Fruit fly (Drosophila melanogaster) whole organism, embryonic: Measurements from ENCODE around the gene Tctp.

Experiments used
- ATbp ChIP-seq: fragments of 200-800 bp; sonication (Bioruptor generic); optimal IDR thresholded peaks from 2 replicates; lab custom pipeline; 2017; ENCODE audit warnings: missing biosample characterization, mild to moderate bottlenecking, missing genetic modification characterization, missing genetic modification reagents
- Atf3 ChIP-seq: fragments of 200-800 bp; sonication (Bioruptor generic); optimal IDR thresholded peaks from 3 replicates; lab custom pipeline; 2016; ENCODE audit warnings: missing biosample characterization, missing genetic modification characterization
- Bteb2 ChIP-seq: fragments of 200-800 bp; sonication (Bioruptor generic); optimal IDR thresholded peaks from 2 replicates; lab custom pipeline; 2016; ENCODE audit warnings: missing biosample characterization, missing genetic modification characterization
- CG10366 ChIP-seq: fragments of 200-800 bp; sonication (Bioruptor generic); IDR thresholded peaks from 2 replicates; pipeline ENCODE4 v1.3.6; 2022; ENCODE audit warnings: missing biosample characterization, missing genetic modification characterization
- CG10462 ChIP-seq: fragments of 200-800 bp; sonication (Bioruptor generic); optimal IDR thresholded peaks from 2 replicates; lab custom pipeline; 2016; ENCODE audit warnings: missing biosample characterization, missing genetic modification characterization
- CG10543 ChIP-seq: fragments of 200-800 bp; sonication (Bioruptor generic); optimal IDR thresholded peaks from 3 replicates; lab custom pipeline; 2017; ENCODE audit warnings: missing biosample characterization, mild to moderate bottlenecking, missing genetic modification characterization, moderate library complexity
- CG11456 ChIP-seq: fragments of 200-800 bp; sonication (Bioruptor generic); IDR thresholded peaks from 3 replicates; pipeline ENCODE4 v1.3.6; 2022; ENCODE audit warnings: missing biosample characterization, missing genetic modification characterization
- CG11504 ChIP-seq: fragments of 200-800 bp; sonication (Bioruptor generic); optimal IDR thresholded peaks from 3 replicates; lab custom pipeline; 2019; ENCODE audit warnings: missing biosample characterization, mild to moderate bottlenecking, missing genetic modification characterization, moderate library complexity
- CG11723 ChIP-seq: fragments of 200-800 bp; sonication (Bioruptor generic); optimal IDR thresholded peaks from 2 replicates; lab custom pipeline; 2017; ENCODE audit warnings: missing biosample characterization, mild to moderate bottlenecking, missing genetic modification characterization
- CG1233 ChIP-seq: fragments of 200-800 bp; sonication (Bioruptor generic); optimal IDR thresholded peaks from 4 replicates; lab custom pipeline; 2018; ENCODE audit warnings: missing biosample characterization, mild to moderate bottlenecking, missing genetic modification characterization
- CG12942 ChIP-seq: fragments of 200-800 bp; sonication (Bioruptor generic); optimal IDR thresholded peaks from 3 replicates; lab custom pipeline; 2016; ENCODE audit warnings: missing biosample characterization, missing genetic modification characterization
- CG16813 ChIP-seq: fragments of 200-800 bp; sonication (Bioruptor generic); IDR thresholded peaks from 3 replicates; pipeline ENCODE4 v1.3.6; 2022; ENCODE audit warnings: missing biosample characterization, missing genetic modification characterization; ENCODE audit not compliant: partially characterized antibody
- CG16863 ChIP-seq: fragments of 200-800 bp; sonication (Bioruptor generic); optimal IDR thresholded peaks from 3 replicates; lab custom pipeline; 2016; ENCODE audit warnings: missing biosample characterization, missing genetic modification characterization
- CG17328 ChIP-seq: fragments of 200-800 bp; sonication (Bioruptor generic); IDR thresholded peaks from 2 replicates; pipeline ENCODE4 v1.3.6; 2022; ENCODE audit warnings: missing biosample characterization, missing genetic modification characterization
- CG17361 ChIP-seq: fragments of 200-800 bp; sonication (Bioruptor generic); IDR thresholded peaks from 3 replicates; pipeline ENCODE4 v1.3.6; 2022; ENCODE audit warnings: missing biosample characterization, missing genetic modification characterization
- CG1832 ChIP-seq: fragments of 200-800 bp; sonication (Bioruptor generic); optimal IDR thresholded peaks from 2 replicates; lab custom pipeline; 2017; ENCODE audit warnings: missing biosample characterization, mild to moderate bottlenecking, missing genetic modification characterization, inconsistent platforms
- CG18764 ChIP-seq: fragments of 200-800 bp; sonication (Bioruptor generic); optimal IDR thresholded peaks from 3 replicates; lab custom pipeline; 2016; ENCODE audit warnings: missing biosample characterization, missing genetic modification characterization
- CG30431 ChIP-seq: fragments of 200-800 bp; sonication (Bioruptor generic); optimal IDR thresholded peaks from 2 replicates; lab custom pipeline; 2017; ENCODE audit warnings: missing biosample characterization, missing genetic modification characterization
- CG31441 ChIP-seq: fragments of 200-800 bp; sonication (Bioruptor generic); IDR thresholded peaks from 2 replicates; pipeline ENCODE4 v1.3.6; 2022; ENCODE audit warnings: missing biosample characterization, missing genetic modification characterization
- CG33213 ChIP-seq: fragments of 200-800 bp; sonication (Bioruptor generic); optimal IDR thresholded peaks from 3 replicates; lab custom pipeline; 2016; ENCODE audit warnings: missing biosample characterization, missing genetic modification characterization
- CG34376 ChIP-seq: fragments of 200-800 bp; sonication (Bioruptor generic); optimal IDR thresholded peaks from 2 replicates; lab custom pipeline; 2018; ENCODE audit warnings: missing biosample characterization, mild to moderate bottlenecking, missing genetic modification characterization
- CG6813 ChIP-seq: fragments of 200-800 bp; sonication (Bioruptor generic); optimal IDR thresholded peaks from 2 replicates; lab custom pipeline; 2017; ENCODE audit warnings: missing biosample characterization, missing genetic modification characterization, mild to moderate bottlenecking, moderate library complexity, missing genetic modification reagents
- CG7839 ChIP-seq: fragments of 200-800 bp; sonication (Bioruptor generic); optimal IDR thresholded peaks from 3 replicates; lab custom pipeline; 2018; ENCODE audit warnings: missing biosample characterization, mild to moderate bottlenecking, missing genetic modification characterization, moderate library complexity
- CG7963 ChIP-seq: fragments of 200-800 bp; sonication (Bioruptor generic); IDR thresholded peaks from 3 replicates; pipeline ENCODE4 v1.3.6; 2022; ENCODE audit warnings: missing biosample characterization, missing genetic modification characterization; ENCODE audit not compliant: partially characterized antibody
- CG9437 ChIP-seq: fragments of 200-800 bp; sonication (Bioruptor generic); optimal IDR thresholded peaks from 2 replicates; lab custom pipeline; 2018; ENCODE audit warnings: missing biosample characterization, mild to moderate bottlenecking, missing genetic modification characterization
- CrebB ChIP-seq: fragments of 200-800 bp; sonication (Bioruptor generic); optimal IDR thresholded peaks from 3 replicates; lab custom pipeline; 2018; ENCODE audit warnings: missing biosample characterization, mild to moderate bottlenecking, missing genetic modification characterization
- E2f1 ChIP-seq: fragments of 200-800 bp; sonication (Bioruptor generic); IDR thresholded peaks from 2 replicates; pipeline ENCODE4 v1.3.6; 2022; ENCODE audit warnings: missing biosample characterization, missing genetic modification characterization
- Hr78 ChIP-seq, 2 experiments: fragments of 200-800 bp in 1 of 2; fragments of >200 bp in 1 of 2; sonication (Bioruptor generic) in 1 of 2; optimal IDR thresholded peaks; 2 replicates each; lab custom pipeline; 2017 to 2019; ENCODE audit warnings: missing biosample characterization in 2 of 2, missing genetic modification characterization in 2 of 2, mild to moderate bottlenecking in 1 of 2, moderate library complexity in 1 of 2
- Myb ChIP-seq: fragments of 200-800 bp; sonication (Bioruptor generic); optimal IDR thresholded peaks from 2 replicates; lab custom pipeline; 2016; ENCODE audit warnings: missing biosample characterization, missing genetic modification characterization
- NC2α ChIP-seq: fragments of 200-800 bp; sonication (Bioruptor generic); optimal IDR thresholded peaks from 2 replicates; lab custom pipeline; 2016; ENCODE audit warnings: missing biosample characterization, missing genetic modification characterization
- Oli ChIP-seq: fragments of 200-800 bp; sonication (Bioruptor generic); optimal IDR thresholded peaks from 2 replicates; lab custom pipeline; 2018; ENCODE audit warnings: missing biosample characterization, mild to moderate bottlenecking, missing genetic modification characterization, moderate library complexity
- Optix ChIP-seq: fragments of 200-800 bp; sonication (Bioruptor generic); IDR thresholded peaks from 3 replicates; pipeline ENCODE4 v1.3.6; 2022; ENCODE audit warnings: missing biosample characterization, missing genetic modification characterization
- Tbp ChIP-seq: fragments of >200 bp; optimal IDR thresholded peaks from 2 replicates; lab custom pipeline; 2018; ENCODE audit warnings: missing biosample characterization, missing genetic modification characterization
- Trl ChIP-seq, 3 experiments: fragments of >200 bp in 2 of 3; fragments of 200-800 bp in 1 of 3; sonication (Bioruptor generic) in 1 of 3; optimal IDR thresholded peaks; 2 replicates in 1 of 3; 3 replicates in 2 of 3; lab custom pipeline; 2016 to 2017; ENCODE audit warnings: missing biosample characterization in 1 of 3, missing genetic modification characterization in 1 of 3
- Xrp1 ChIP-seq: fragments of 200-800 bp; sonication (Bioruptor generic); IDR thresholded peaks from 2 replicates; pipeline ENCODE4 v1.3.6; 2022; ENCODE audit warnings: missing biosample characterization, missing genetic modification characterization
- abd-A ChIP-seq: fragments of 200-800 bp; sonication (Bioruptor generic); optimal IDR thresholded peaks from 3 replicates; lab custom pipeline; 2019; ENCODE audit warnings: missing biosample characterization, mild to moderate bottlenecking, missing genetic modification characterization, moderate library complexity
- croc ChIP-seq: fragments of 200-800 bp; sonication (Bioruptor generic); conservative IDR thresholded peaks from 3 replicates; pipeline ENCODE4 v1.3.6; 2022; ENCODE audit warnings: missing biosample characterization, missing genetic modification characterization
- ems ChIP-seq: fragments of 200-800 bp; sonication (Bioruptor generic); optimal IDR thresholded peaks from 3 replicates; lab custom pipeline; 2016; ENCODE audit warnings: missing biosample characterization, missing genetic modification characterization
- en ChIP-seq: fragments of 200-800 bp; sonication (Bioruptor generic); optimal IDR thresholded peaks from 2 replicates; lab custom pipeline; 2016; ENCODE audit warnings: missing biosample characterization, missing genetic modification characterization
- eyg ChIP-seq: fragments of 200-800 bp; sonication (Bioruptor generic); optimal IDR thresholded peaks from 3 replicates; lab custom pipeline; 2016; ENCODE audit warnings: missing biosample characterization, missing genetic modification characterization
- grau ChIP-seq: fragments of 200-800 bp; optimal IDR thresholded peaks from 3 replicates; lab custom pipeline; 2019; ENCODE audit warnings: missing biosample characterization, mild to moderate bottlenecking, missing genetic modification characterization, moderate library complexity
- insv ChIP-seq, 2 experiments: fragments of 200-800 bp; sonication (Bioruptor generic); optimal IDR thresholded peaks; 3 replicates each; lab custom pipeline; 2016 to 2018; ENCODE audit warnings: missing biosample characterization in 2 of 2, missing genetic modification characterization in 2 of 2
- sens-2 ChIP-seq: fragments of 200-800 bp; sonication (Bioruptor generic); IDR thresholded peaks from 2 replicates; pipeline ENCODE4 v1.3.6; 2022; ENCODE audit warnings: missing biosample characterization, missing genetic modification characterization
- slou ChIP-seq: fragments of 200-800 bp; sonication (Bioruptor generic); optimal IDR thresholded peaks from 3 replicates; lab custom pipeline; 2016; ENCODE audit warnings: missing biosample characterization, missing genetic modification characterization
- tin ChIP-seq: fragments of 200-800 bp; sonication (Bioruptor generic); optimal IDR thresholded peaks from 3 replicates; lab custom pipeline; 2016; ENCODE audit warnings: missing biosample characterization, missing genetic modification characterization
- twi ChIP-seq: fragments of 200-800 bp; optimal IDR thresholded peaks from 2 replicates; lab custom pipeline; 2019; ENCODE audit warnings: missing biosample characterization, mild to moderate bottlenecking, missing genetic modification characterization, moderate library complexity
- unc-4 ChIP-seq: fragments of 200-800 bp; sonication (Bioruptor generic); IDR thresholded peaks from 2 replicates; pipeline ENCODE4 v1.3.6; 2022; ENCODE audit warnings: missing biosample characterization, missing genetic modification characterization; ENCODE audit not compliant: partially characterized antibody
- usp ChIP-seq: fragments of >200 bp; optimal IDR thresholded peaks from 2 replicates; lab custom pipeline; 2017; ENCODE audit warnings: missing biosample characterization, missing genetic modification characterization
- z ChIP-seq: fragments of 200-800 bp; sonication (Bioruptor generic); IDR thresholded peaks from 3 replicates; pipeline ENCODE4 v1.3.6; 2022; ENCODE audit warnings: missing biosample characterization, missing genetic modification characterization
- zen2 ChIP-seq: fragments of 200-800 bp; sonication (Bioruptor generic); IDR thresholded peaks from 3 replicates; pipeline ENCODE4 v1.3.6; 2022; ENCODE audit warnings: missing biosample characterization, missing genetic modification characterization; ENCODE audit not compliant: partially characterized antibody

Tctp gene

dm6 chr3R:11243057-11243740 lies 33.2 kb downstream of the Tctp start (continued):
- TF ChIP-seq sens-2 (GFP tag; lab: Robert Waterston, UW) (no peak), CG12942 (GFP tag; lab: Kevin White, UChicago) (no peak), Myb (GFP tag; lab: Kevin White, UChicago) (no peak), CG10366 (GFP tag; lab: Robert Waterston, UW) (no peak), grau (tag; lab: Kevin White, UChicago) (peak; percentile 22), usp (GFP tag; lab: Kevin White, UChicago) (no peak), Trl (optimal IDR thresholded peaks at IDR 0.05; lab: Kevin White, UChicago) (no peak), Trl (GFP tag; optimal IDR thresholded peaks at IDR 0.05; lab: Kevin White, UChicago) (peak; percentile 34), Xrp1 (GFP tag; lab: Robert Waterston, UW) (peak; percentile 64; the same call in 1 of the 2 replicates), Oli (tag; lab: Kevin White, UChicago) (no peak), slou (GFP tag; lab: Kevin White, UChicago) (no peak), NC2α (no peak), CG17361 (GFP tag; lab: Robert Waterston, UW) (peak; percentile 55; the same call in 2 of the 3 replicates), CG16813 (GFP tag; lab: Robert Waterston, UW) (no peak), CG31441 (GFP tag; lab: Robert Waterston, UW) (peak; percentile 76), CrebB (tag; lab: Kevin White, UChicago) (no peak), Hr78 (GFP tag; optimal IDR thresholded peaks at IDR 0.05; lab: Kevin White, UChicago) (peak in 1 of 2 experiments; percentile 63), CG11504 (tag; lab: Kevin White, UChicago) (no peak), Optix (no peak), CG7839 (tag; lab: Kevin White, UChicago) (peak; percentile 61), Tbp (GFP tag; lab: Kevin White, UChicago) (no peak), zen2 (GFP tag; lab: Robert Waterston, UW) (no peak), CG11456 (GFP tag; lab: Robert Waterston, UW) (no peak), E2f1 (GFP tag; lab: Robert Waterston, UW) (peak; percentile 47; the same call in 1 of the 2 replicates), CG1832 (GFP tag; lab: Kevin White, UChicago) (no peak), z (GFP tag; lab: Robert Waterston, UW) (no peak), CG33213 (GFP tag; lab: Kevin White, UChicago) (no peak), abd-A (no peak), CG17328 (GFP tag; lab: Robert Waterston, UW) (no peak), unc-4 (GFP tag; lab: Robert Waterston, UW) (no peak), ATbp (GFP tag; lab: Kevin White, UChicago) (no peak), ems (GFP tag; lab: Kevin White, UChicago) (peak; percentile 4), CG1233 (GFP tag; lab: Kevin White, UChicago) (peak; percentile 49), CG7963 (no peak), CG9437 (GFP tag; lab: Kevin White, UChicago) (no peak), insv (GFP tag; optimal IDR thresholded peaks at IDR 0.05; lab: Kevin White, UChicago) (no peak), CG6813 (peak; percentile 53), CG10462 (no peak), CG18764 (no peak), eyg (GFP tag; lab: Kevin White, UChicago) (no peak), CG34376 (GFP tag; lab: Kevin White, UChicago) (no peak), croc (GFP tag; lab: Robert Waterston, UW) (no peak), en (GFP tag; lab: Kevin White, UChicago) (no peak), Bteb2 (GFP tag; lab: Kevin White, UChicago) (no peak), twi (tag; lab: Kevin White, UChicago) (no peak), CG10543 (GFP tag; lab: Kevin White, UChicago) (no peak), Atf3 (GFP tag; lab: Kevin White, UChicago) (no peak), tin (no peak), CG30431 (no peak), CG16863 (no peak), CG11723 (GFP tag; lab: Kevin White, UChicago) (no peak)
